Worm (Caenorhabditis elegans) whole organism, young adult: ENCODE measurements around the gene irld-36.

Experiments used
- B0261.1 ChIP-seq: sonication (generic microtip); optimal IDR thresholded peaks from 2 replicates; lab custom pipeline; 2016; ENCODE audit warnings: mild to moderate bottlenecking, missing genetic modification characterization, moderate library complexity, missing compliant biosample characterization
- C17E4.6 ChIP-seq: fragments of 200-800 bp; sonication (Bioruptor generic); IDR thresholded peaks from 2 replicates; pipeline ENCODE4 v1.3.6; 2022; ENCODE audit warnings: missing genetic modification reagents, missing genetic modification characterization, missing compliant biosample characterization
- F49E8.2 ChIP-seq: sonication (generic microtip); optimal IDR thresholded peaks from 3 replicates; lab custom pipeline; 2017; ENCODE audit warnings: missing genetic modification characterization, mild to moderate bottlenecking, missing compliant biosample characterization, antibody characterized with exemption, moderate library complexity; ENCODE audit not compliant: insufficient read depth
- K11D2.4 ChIP-seq: fragments of 200-800 bp; sonication (Bioruptor generic); IDR thresholded peaks from 2 replicates; pipeline ENCODE4 v1.3.6; 2022; ENCODE audit warnings: missing genetic modification reagents, missing genetic modification characterization, missing compliant biosample characterization
- aptf-2 ChIP-seq: fragments of 200-800 bp; sonication (Bioruptor generic); conservative IDR thresholded peaks from 2 replicates; pipeline ENCODE4 v1.3.6; 2022; ENCODE audit warnings: missing genetic modification reagents, missing genetic modification characterization, missing compliant biosample characterization
- attf-5 ChIP-seq: fragments of 200-800 bp; sonication (Bioruptor generic); optimal IDR thresholded peaks from 2 replicates; lab custom pipeline; 2018; ENCODE audit warnings: mild to moderate bottlenecking, missing genetic modification characterization, missing compliant biosample characterization
- bed-1 ChIP-seq: fragments of 200-800 bp; sonication (Bioruptor generic); IDR thresholded peaks from 2 replicates; pipeline ENCODE4 v1.3.6; 2022; ENCODE audit warnings: missing genetic modification reagents, missing genetic modification characterization, missing compliant biosample characterization
- ceh-27 ChIP-seq: fragments of 200-800 bp; sonication (Bioruptor generic); optimal IDR thresholded peaks from 2 replicates; lab custom pipeline; 2018; ENCODE audit warnings: mild to moderate bottlenecking, missing genetic modification characterization, moderate library complexity, missing compliant biosample characterization
- ceh-40 ChIP-seq: fragments of 200-800 bp; sonication (Bioruptor generic); IDR thresholded peaks from 2 replicates; pipeline ENCODE4 v1.3.6; 2022; ENCODE audit warnings: missing genetic modification characterization, missing compliant biosample characterization
- ceh-91 ChIP-seq: fragments of 200-800 bp; sonication (Bioruptor generic); IDR thresholded peaks from 2 replicates; pipeline ENCODE4 v1.3.6; 2022; ENCODE audit warnings: missing genetic modification reagents, missing genetic modification characterization, missing compliant biosample characterization
- efl-1 ChIP-seq: fragments of 150-350 bp; optimal IDR thresholded peaks from 2 replicates; lab custom pipeline; 2014; ENCODE audit warnings: missing biosample characterization, missing genetic modification reagents, missing genetic modification characterization
- egl-18 ChIP-seq: fragments of 200-800 bp; sonication (Bioruptor generic); IDR thresholded peaks from 2 replicates; pipeline ENCODE4 v1.3.6; 2022; ENCODE audit warnings: missing genetic modification reagents, missing genetic modification characterization, missing compliant biosample characterization
- egl-44 ChIP-seq: fragments of 200-800 bp; sonication (Bioruptor generic); IDR thresholded peaks from 2 replicates; pipeline ENCODE4 v1.3.6; 2022; ENCODE audit warnings: missing genetic modification reagents, missing genetic modification characterization, missing compliant biosample characterization
- egrh-3 ChIP-seq: fragments of 200-800 bp; sonication (Bioruptor generic); IDR thresholded peaks from 2 replicates; pipeline ENCODE4 v1.3.6; 2022; ENCODE audit warnings: missing genetic modification reagents, missing genetic modification characterization, missing compliant biosample characterization
- hrde-1 ChIP-seq: sonication (generic microtip); optimal IDR thresholded peaks from 2 replicates; lab custom pipeline; 2016; ENCODE audit warnings: missing genetic modification characterization, mild to moderate bottlenecking, missing compliant biosample characterization, moderate library complexity, missing genotype, missing genetic modification reagents, borderline replicate concordance
- lin-26 ChIP-seq: fragments of 200-800 bp; sonication (Bioruptor generic); IDR thresholded peaks from 2 replicates; pipeline ENCODE4 v1.3.6; 2022; ENCODE audit warnings: missing genetic modification reagents, missing genetic modification characterization, missing compliant biosample characterization
- lir-1 ChIP-seq: fragments of 200-800 bp; sonication (Bioruptor generic); conservative IDR thresholded peaks from 2 replicates; pipeline ENCODE4 v1.3.6; 2022; ENCODE audit warnings: missing genetic modification reagents, missing genetic modification characterization, missing compliant biosample characterization
- lsl-1 ChIP-seq: fragments of 200-800 bp; sonication (Bioruptor generic); optimal IDR thresholded peaks from 2 replicates; lab custom pipeline; 2018; ENCODE audit warnings: mild to moderate bottlenecking, missing genetic modification characterization, moderate library complexity, missing compliant biosample characterization
- madf-3 ChIP-seq: fragments of 200-800 bp; sonication (Bioruptor generic); IDR thresholded peaks from 2 replicates; pipeline ENCODE4 v1.3.6; 2022; ENCODE audit warnings: missing genetic modification reagents, missing genetic modification characterization, missing compliant biosample characterization
- mes-4 ChIP-seq: sonication (generic microtip); optimal IDR thresholded peaks from 2 replicates; lab custom pipeline; 2016; ENCODE audit warnings: missing genotype, missing genetic modification characterization, missing compliant biosample characterization
- nhr-179 ChIP-seq: sonication (generic microtip); optimal IDR thresholded peaks from 2 replicates; lab custom pipeline; 2016; ENCODE audit warnings: mild to moderate bottlenecking, missing genetic modification characterization, missing compliant biosample characterization
- nhr-27 ChIP-seq: fragments of 200-800 bp; sonication (Bioruptor generic); optimal IDR thresholded peaks from 2 replicates; lab custom pipeline; 2018; ENCODE audit warnings: mild to moderate bottlenecking, missing genetic modification characterization, moderate library complexity, missing compliant biosample characterization
- nhr-80 ChIP-seq: sonication (generic microtip); optimal IDR thresholded peaks from 2 replicates; lab custom pipeline; 2016; ENCODE audit warnings: missing genetic modification characterization, missing compliant biosample characterization
- rcor-1 ChIP-seq: fragments of 200-800 bp; sonication (Bioruptor generic); IDR thresholded peaks from 2 replicates; pipeline ENCODE4 v1.3.6; 2022; ENCODE audit warnings: missing genetic modification reagents, missing genetic modification characterization, missing compliant biosample characterization
- rpc-1 ChIP-seq, 2 experiments: fragments of 150-350 bp in 1 of 2; sonication (generic microtip) in 1 of 2; optimal IDR thresholded peaks; 2 replicates each; lab custom pipeline; 2014 to 2018; ENCODE audit warnings: missing biosample characterization in 1 of 2, missing genetic modification characterization in 1 of 2, missing genetic modification reagents in 1 of 2, missing genotype in 1 of 2
- snpc-4 ChIP-seq, 5 experiments: fragments of 150-350 bp in 1 of 5; sonication (generic microtip) in 4 of 5; optimal IDR thresholded peaks; 2 replicates each; lab custom pipeline; 2014 to 2018; ENCODE audit warnings: missing genetic modification characterization in 5 of 5, missing biosample characterization in 3 of 5, antibody characterized with exemption in 2 of 5, mild to moderate bottlenecking in 2 of 5, missing compliant biosample characterization in 2 of 5, missing genotype in 2 of 5, moderate library complexity in 2 of 5, missing genetic modification reagents in 1 of 5
- somi-1 ChIP-seq: fragments of 200-800 bp; sonication (Bioruptor generic); optimal IDR thresholded peaks from 2 replicates; lab custom pipeline; 2018; ENCODE audit warnings: mild to moderate bottlenecking, missing genetic modification characterization, missing compliant biosample characterization
- tbp1 ChIP-seq: fragments of 200-800 bp; sonication (Bioruptor generic); optimal IDR thresholded peaks from 2 replicates; lab custom pipeline; 2018; ENCODE audit warnings: mild to moderate bottlenecking, missing genetic modification characterization, missing compliant biosample characterization
- ztf-18 ChIP-seq: sonication (generic microtip); optimal IDR thresholded peaks from 2 replicates; lab custom pipeline; 2016; ENCODE audit warnings: missing genotype, mild to moderate bottlenecking, missing genetic modification characterization, missing compliant biosample characterization

The irld-36 gene

DNA sequence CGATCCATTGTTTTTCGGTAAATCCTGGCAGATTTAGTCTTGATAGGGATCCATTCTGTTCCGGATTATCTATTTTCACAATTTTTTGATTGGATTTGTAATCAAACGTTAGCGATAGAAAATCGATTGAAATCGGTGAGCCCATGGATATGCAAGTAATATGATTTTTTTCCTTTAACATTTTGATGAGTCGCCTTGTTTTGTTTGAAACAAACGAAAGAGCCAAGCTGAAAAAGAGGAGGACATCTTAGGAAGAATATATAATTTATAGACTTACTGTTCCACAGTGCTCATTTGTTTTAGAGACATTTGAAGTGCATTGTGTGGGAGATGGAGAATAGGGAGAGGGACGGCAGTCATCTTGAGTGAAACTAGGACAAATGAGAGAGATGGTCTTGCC is 9.6 kb downstream of the irld-36 start, which contains the start of the genes fbxb-18 and fbxb-19 (continued):
- TF ChIP-seq nhr-179 (tag; lab: Kevin White, UChicago): no peak
- TF ChIP-seq F49E8.2 (tag; lab: Kevin White, UChicago): no peak
- no peak for TF ChIP-seq egl-44
- TF ChIP-seq somi-1: no peak
- no peak for TF ChIP-seq rcor-1 (GFP tag; lab: Robert Waterston, UW)

DNA sequence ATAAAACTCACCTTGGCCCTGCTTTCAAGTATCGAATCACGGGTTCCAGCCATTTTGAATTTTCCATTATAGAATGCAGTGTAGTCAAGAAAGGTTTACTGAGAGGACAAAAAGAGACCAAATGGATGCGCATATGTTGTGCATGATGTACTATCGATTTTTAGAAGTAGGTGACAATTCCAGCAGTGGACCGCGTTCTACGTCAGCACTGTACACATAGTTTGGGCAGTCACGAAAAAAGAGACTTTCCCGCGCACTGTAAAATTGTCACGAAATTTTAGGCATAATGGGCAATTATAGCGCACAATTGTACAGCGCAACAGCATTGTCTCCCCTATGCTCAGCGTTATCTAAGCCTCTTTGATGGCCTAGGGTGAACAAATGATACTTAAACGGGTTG is 11.8 kb downstream of the irld-36 start, which contains the start of gene fbxc-22:
fbxc-22 (minus strand) TSS at position 101 of the 400 bp plus-strand sequence.
- no peak for TF ChIP-seq ceh-40 (GFP tag; lab: Robert Waterston, UW)
- TF ChIP-seq, all 124 proteins: peak for 0

DNA sequence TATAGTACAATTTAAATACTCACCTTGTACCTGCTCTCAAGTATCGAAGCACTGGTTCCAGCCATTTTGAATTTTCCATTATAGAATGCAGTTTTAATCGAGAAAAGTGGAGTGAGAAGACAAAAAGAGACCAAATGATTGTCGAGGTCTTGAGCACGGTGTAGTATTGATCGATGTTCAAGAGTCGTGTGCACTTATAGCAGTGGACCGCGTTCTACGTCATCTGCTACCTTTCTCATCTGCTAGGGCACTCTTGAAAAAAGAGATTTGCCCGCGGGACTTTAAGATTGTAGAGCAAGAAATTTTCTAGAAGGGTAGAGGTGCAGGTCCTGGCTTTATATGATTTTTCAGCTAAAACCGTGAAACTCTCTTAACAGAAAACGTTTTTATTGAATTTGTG is 13.6 kb downstream of the irld-36 start, which contains the start of gene fbxc-21:
fbxc-21 (minus strand) TSS at position 101 of the 400 bp plus-strand sequence.
- TF ChIP-seq snpc-4 (GFP tag; optimal IDR thresholded peaks at IDR 0.05; lab: Kevin White, UChicago): no peak
- no peak for TF ChIP-seq snpc-4 (tag; optimal IDR thresholded peaks at IDR 0.05; lab: Kevin White, UChicago)
- no peak for TF ChIP-seq ceh-91 (GFP tag; lab: Robert Waterston, UW)
- TF ChIP-seq bed-1 (GFP tag; lab: Robert Waterston, UW): no peak

DNA sequence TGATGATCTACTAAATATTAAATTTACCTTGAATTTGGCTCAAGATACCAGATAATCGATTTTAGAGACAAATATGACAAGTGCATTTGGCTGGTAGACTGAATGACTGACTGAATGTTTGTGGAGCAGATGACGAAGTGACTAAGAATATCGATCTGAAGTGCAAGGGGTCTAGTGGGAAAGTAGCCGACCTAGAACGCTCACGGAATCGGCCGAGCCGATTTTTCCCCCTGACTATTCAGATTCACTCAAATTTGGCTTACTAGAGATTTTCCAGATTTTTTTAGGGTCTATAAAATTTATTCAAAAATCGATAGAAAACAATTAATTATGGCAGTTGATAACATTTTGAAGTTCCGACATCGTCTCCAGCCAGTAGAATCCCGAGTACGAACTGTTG is 15.3 kb downstream of the irld-36 start, which contains the start of gene fbxc-26:
fbxc-26 (minus strand) TSS at position 101 of the 400 bp plus-strand sequence.
- TF ChIP-seq K11D2.4 (GFP tag; lab: Robert Waterston, UW): no peak
- TF ChIP-seq ztf-18: no peak
- no peak for TF ChIP-seq attf-5 (GFP tag; lab: Kevin White, UChicago)
- TF ChIP-seq mes-4 (tag; lab: Kevin White, UChicago): no peak

DNA sequence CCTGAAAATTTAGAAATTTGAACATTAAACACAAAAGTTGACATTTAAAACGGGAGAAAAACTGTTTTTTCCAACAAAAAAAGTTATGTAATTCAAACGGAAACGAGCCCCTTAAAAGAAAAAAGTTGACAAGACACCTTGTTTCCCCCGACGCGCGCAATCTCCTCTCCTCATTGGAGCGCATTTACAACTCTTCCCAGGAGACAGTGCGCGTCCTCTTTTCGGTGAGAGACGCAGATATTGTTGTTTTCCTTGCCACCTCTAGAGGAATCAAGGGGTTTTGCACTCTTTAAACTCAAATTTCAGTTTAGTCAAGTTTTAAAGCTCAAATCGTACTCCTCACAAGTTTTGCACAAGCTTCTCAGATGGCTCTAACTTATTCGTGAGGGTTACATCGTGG is 16.7 kb downstream of the irld-36 start, which contains the start of gene F58E1.13:
F58E1.13 (minus strand) TSS at position 12 of the 400 bp plus-strand sequence.
- TF ChIP-seq aptf-2 (GFP tag; lab: Robert Waterston, UW) (peak; percentile 90), egl-18 (GFP tag; lab: Robert Waterston, UW) (no peak), hrde-1 (tag; lab: Kevin White, UChicago) (no peak), madf-3 (GFP tag; lab: Robert Waterston, UW) (no peak), efl-1 (peak; percentile 5), egrh-3 (no peak), nhr-27 (tag; lab: Kevin White, UChicago) (no peak), ceh-27 (no peak), lir-1 (no peak), nhr-80 (tag; lab: Kevin White, UChicago) (no peak), C17E4.6 (no peak), lsl-1 (GFP tag; lab: Kevin White, UChicago) (no peak)

DNA sequence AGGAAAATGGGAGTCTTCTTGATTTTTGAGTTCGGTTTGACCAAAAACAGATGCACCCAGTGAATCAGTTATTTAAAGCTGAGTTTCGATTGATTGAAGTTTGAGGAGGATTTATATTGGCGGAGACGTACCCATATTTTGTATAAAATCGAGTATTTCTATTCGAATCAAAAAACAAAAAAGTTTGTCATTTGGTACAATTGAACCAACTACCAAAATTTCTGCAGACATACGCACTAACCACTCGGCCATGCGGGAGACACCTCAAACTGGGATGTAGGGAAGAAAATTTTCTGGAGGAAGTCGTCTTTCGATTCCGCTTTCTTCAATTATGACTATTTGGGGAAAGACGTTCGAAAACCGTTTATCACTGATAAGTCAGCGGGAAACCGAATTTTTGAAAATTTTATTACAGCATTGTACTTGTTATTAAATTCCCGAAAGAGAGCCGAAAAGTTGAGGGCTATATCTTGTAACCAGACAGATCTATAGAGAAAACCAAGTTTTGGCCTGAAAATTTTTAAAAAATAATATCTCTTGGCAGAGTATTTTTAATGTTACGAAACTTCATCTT is 21.4 kb downstream of the irld-36 start:
- peak; percentile 76 for TF ChIP-seq tbp1 (GFP tag; lab: Kevin White, UChicago)
- peak; percentile 59 for TF ChIP-seq B0261.1
- TF ChIP-seq rpc-1 (optimal IDR thresholded peaks at IDR 0.05; lab: Kevin White, UChicago): peak; percentile 32
- TF ChIP-seq rpc-1 (tag; optimal IDR thresholded peaks at IDR 0.05; lab: Kevin White, UChicago): peak; percentile 66
- TF ChIP-seq lin-26 (GFP tag; lab: Robert Waterston, UW): peak; percentile 61; the same call in 1 of the 2 replicates
